Worm (Caenorhabditis elegans): ENCODE measurements around the gene snr-1.

ce11 chrIV:17040618-17041017, 47.2 kb upstream of the snr-1 start, which contains the start of gene Y116A8C.20:
- TF ChIP-seq nhr-12 (tag; optimal IDR thresholded peaks at IDR 0.05) (no peak), ceh-82 (tag; optimal IDR thresholded peaks at IDR 0.05) (no peak), nhr-77 (tag; optimal IDR thresholded peaks at IDR 0.05) (no peak), elt-1 (tag; optimal IDR thresholded peaks at IDR 0.05) (no peak), mdl-1 (tag; optimal IDR thresholded peaks at IDR 0.05) (no peak), nhr-237 (tag; optimal IDR thresholded peaks at IDR 0.05) (no peak), nhr-10 (tag; optimal IDR thresholded peaks at IDR 0.05) (no peak), ama-1 (optimal IDR thresholded peaks at IDR 0.05) (no peak), ztf-4 (tag; optimal IDR thresholded peaks at IDR 0.05) (no peak), nhr-25 (tag; optimal IDR thresholded peaks at IDR 0.05) (no peak), elt-3 (tag; optimal IDR thresholded peaks at IDR 0.05) (no peak)
